Fruit fly (Drosophila melanogaster) whole organism, wandering third instar larva: ENCODE data around the gene stet.

Experiments
- Abd-B ChIP-seq: fragments of >200 bp; optimal IDR thresholded peaks from 2 replicates; lab custom pipeline; 2017; ENCODE audit warnings: missing biosample characterization, missing genetic modification characterization
- CG32264 ChIP-seq: fragments of 200-800 bp; sonication (Bioruptor generic); optimal IDR thresholded peaks from 2 replicates; lab custom pipeline; 2016; ENCODE audit warnings: missing biosample characterization, missing genetic modification characterization
- CG9705 ChIP-seq: fragments of 200-800 bp; sonication (Bioruptor generic); optimal IDR thresholded peaks from 2 replicates; lab custom pipeline; 2018; ENCODE audit warnings: missing biosample characterization, mild to moderate bottlenecking, missing genetic modification characterization
- CrebA ChIP-seq: fragments of 200-800 bp; sonication (Bioruptor generic); optimal IDR thresholded peaks from 2 replicates; lab custom pipeline; 2016; ENCODE audit warnings: missing biosample characterization, mild to moderate bottlenecking, missing genetic modification characterization, borderline replicate concordance
- Dfd ChIP-seq: fragments of >200 bp; optimal IDR thresholded peaks from 2 replicates; lab custom pipeline; 2017; ENCODE audit warnings: missing biosample characterization, missing genetic modification characterization
- Dif ChIP-seq: fragments of 200-275, 200-300 bp; sonication (Bioruptor generic); optimal IDR thresholded peaks from 2 replicates; lab custom pipeline; 2018; ENCODE audit warnings: missing biosample characterization, missing genetic modification characterization; ENCODE audit not compliant: partially characterized antibody
- GATAd ChIP-seq: sonication (Bioruptor generic); optimal IDR thresholded peaks from 2 replicates; lab custom pipeline; 2016; ENCODE audit warnings: missing biosample characterization, missing genetic modification characterization
- HLH106 ChIP-seq: fragments of 200-800 bp; optimal IDR thresholded peaks from 3 replicates; lab custom pipeline; 2019; ENCODE audit warnings: missing biosample characterization, mild to moderate bottlenecking, missing genetic modification characterization, moderate library complexity
- Hnf4 ChIP-seq: fragments of 200-800 bp; sonication (Bioruptor generic); optimal IDR thresholded peaks from 2 replicates; lab custom pipeline; 2016; ENCODE audit warnings: missing biosample characterization, mild to moderate bottlenecking, missing genetic modification characterization
- Hr78 ChIP-seq: fragments of >200 bp; optimal IDR thresholded peaks from 2 replicates; lab custom pipeline; 2017; ENCODE audit warnings: missing biosample characterization, missing genetic modification characterization
- Hr83 ChIP-seq: fragments of 200-300 bp; sonication (Bioruptor generic); optimal IDR thresholded peaks from 2 replicates; lab custom pipeline; 2016; ENCODE audit warnings: missing biosample characterization, mild to moderate bottlenecking, missing genetic modification characterization, moderate library complexity; ENCODE audit not compliant: poor library complexity, severe bottlenecking
- Mio ChIP-seq: sonication (Bioruptor generic); optimal IDR thresholded peaks from 2 replicates; lab custom pipeline; 2016; ENCODE audit warnings: missing biosample characterization, missing genetic modification characterization
- Myc ChIP-seq: fragments of >200 bp; optimal IDR thresholded peaks from 2 replicates; lab custom pipeline; 2017
- N ChIP-seq: fragments of >200 bp; optimal IDR thresholded peaks from 2 replicates; lab custom pipeline; 2018; ENCODE audit warnings: missing biosample characterization, missing external identifiers, missing genetic modification characterization
- OdsH ChIP-seq: fragments of 200-800 bp; sonication (Bioruptor generic); optimal IDR thresholded peaks from 2 replicates; lab custom pipeline; 2016; ENCODE audit warnings: missing biosample characterization, mild to moderate bottlenecking, missing genetic modification characterization
- Rel ChIP-seq, 2 experiments: fragments of 200-800 bp; sonication (Bioruptor generic) in 1 of 2; optimal IDR thresholded peaks; 2 replicates in 1 of 2; 3 replicates in 1 of 2; lab custom pipeline; 2016 to 2019; ENCODE audit warnings: mild to moderate bottlenecking in 2 of 2, missing biosample characterization in 2 of 2, missing genetic modification characterization in 2 of 2, moderate library complexity in 1 of 2
- Sp1 ChIP-seq: fragments of 200-800 bp; sonication (Bioruptor generic); optimal IDR thresholded peaks from 3 replicates; lab custom pipeline; 2019; ENCODE audit warnings: missing biosample characterization, mild to moderate bottlenecking, missing genetic modification characterization, moderate library complexity
- Vsx2 ChIP-seq: fragments of 200-300, 225-300 bp; sonication (Bioruptor generic); optimal IDR thresholded peaks from 2 replicates; lab custom pipeline; 2018; ENCODE audit warnings: missing biosample characterization, missing genetic modification characterization; ENCODE audit not compliant: partially characterized antibody
- br ChIP-seq: fragments of 200-800 bp; sonication (Bioruptor generic); optimal IDR thresholded peaks from 2 replicates; lab custom pipeline; 2016; ENCODE audit warnings: missing biosample characterization, missing genetic modification characterization
- brk ChIP-seq: fragments of 200-800 bp; sonication (Bioruptor generic); optimal IDR thresholded peaks from 2 replicates; lab custom pipeline; 2016; ENCODE audit warnings: missing biosample characterization, mild to moderate bottlenecking, missing genetic modification characterization
- dl ChIP-seq, 2 experiments: fragments of 175-275, 200-275 bp in 1 of 2; fragments of 200-275 bp in 1 of 2; sonication (Bioruptor generic); optimal IDR thresholded peaks; lab custom pipeline; 2018; ENCODE audit warnings: mild to moderate bottlenecking in 2 of 2, missing biosample characterization in 2 of 2, missing genetic modification characterization in 2 of 2, moderate library complexity in 2 of 2; ENCODE audit not compliant: partially characterized antibody in 2 of 2, insufficient read depth in 1 of 2
- dmrt93B ChIP-seq: fragments of 200-800 bp; sonication (Bioruptor generic); optimal IDR thresholded peaks from 2 replicates; lab custom pipeline; 2018; ENCODE audit warnings: missing biosample characterization, mild to moderate bottlenecking, missing genetic modification characterization
- ey ChIP-seq: fragments of 200-800 bp; sonication (Bioruptor generic); optimal IDR thresholded peaks from 2 replicates; lab custom pipeline; 2016; ENCODE audit warnings: missing biosample characterization, missing genetic modification characterization
- foxo ChIP-seq, 2 experiments: fragments of 200-800 bp; sonication (Bioruptor generic); optimal IDR thresholded peaks; 2 replicates in 1 of 2; 3 replicates in 1 of 2; lab custom pipeline; 2016 to 2017; ENCODE audit warnings: missing biosample characterization in 2 of 2, missing genetic modification characterization in 2 of 2
- fru ChIP-seq: fragments of 200-800 bp; sonication (Bioruptor generic); optimal IDR thresholded peaks from 3 replicates; lab custom pipeline; 2016; ENCODE audit warnings: missing biosample characterization, mild to moderate bottlenecking, missing genetic modification characterization
- h ChIP-seq: fragments of 200-800 bp; sonication (Bioruptor generic); optimal IDR thresholded peaks from 3 replicates; lab custom pipeline; 2016; ENCODE audit warnings: missing biosample characterization, mild to moderate bottlenecking, missing genetic modification characterization
- jim ChIP-seq: fragments of 175-275, 200-325 bp; sonication (Bioruptor generic); optimal IDR thresholded peaks from 2 replicates; lab custom pipeline; 2016; ENCODE audit warnings: missing biosample characterization, mild to moderate bottlenecking, missing genetic modification characterization
- lola ChIP-seq: fragments of >200 bp; optimal IDR thresholded peaks from 2 replicates; lab custom pipeline; 2017; ENCODE audit warnings: missing biosample characterization, missing genetic modification characterization
- pan ChIP-seq: fragments of >200 bp; optimal IDR thresholded peaks from 2 replicates; lab custom pipeline; 2017
- psq ChIP-seq: fragments of 200-800 bp; sonication (Bioruptor generic); optimal IDR thresholded peaks from 3 replicates; lab custom pipeline; 2017; ENCODE audit warnings: missing biosample characterization, mild to moderate bottlenecking, missing genetic modification characterization, moderate library complexity
- rgr ChIP-seq: fragments of 200-800 bp; sonication (Bioruptor generic); optimal IDR thresholded peaks from 3 replicates; lab custom pipeline; 2016; ENCODE audit warnings: missing biosample characterization, mild to moderate bottlenecking, missing genetic modification characterization
- sage ChIP-seq: fragments of 200-800 bp; sonication (Bioruptor generic); optimal IDR thresholded peaks from 2 replicates; lab custom pipeline; 2016; ENCODE audit warnings: missing biosample characterization, mild to moderate bottlenecking, missing genetic modification characterization
- sv ChIP-seq: fragments of 200-800 bp; sonication (Bioruptor generic); optimal IDR thresholded peaks from 3 replicates; lab custom pipeline; 2016; ENCODE audit warnings: missing biosample characterization, missing genetic modification characterization
- usp ChIP-seq: fragments of >200 bp; optimal IDR thresholded peaks from 2 replicates; lab custom pipeline; 2017; ENCODE audit warnings: missing biosample characterization, missing genetic modification characterization
- woc ChIP-seq: sonication (Bioruptor generic); optimal IDR thresholded peaks from 2 replicates; lab custom pipeline; 2016; ENCODE audit warnings: missing biosample characterization, mild to moderate bottlenecking, missing genetic modification characterization

stet gene

dm6 chr3L:1489523-1489922 lies at the start of gene stet:
TSS of gene stet (minus strand) at chr3L:1489547.
- TF ChIP-seq Hr78 (GFP tag; lab: Kevin White, UChicago) = no peak
- no peak for TF ChIP-seq usp
- TF ChIP-seq Hr83 = no peak
- TF ChIP-seq CrebA = no peak
- no peak for TF ChIP-seq Dif (GFP tag; lab: Kevin White, UChicago)
- TF ChIP-seq Myc (lab: Kevin White, UChicago) = no peak
- no peak for TF ChIP-seq Dfd (GFP tag; lab: Kevin White, UChicago)
- no peak for TF ChIP-seq Vsx2 (GFP tag; lab: Kevin White, UChicago)
- TF ChIP-seq lola = no peak
- TF ChIP-seq Sp1 = no peak
- TF ChIP-seq dmrt93B = no peak
- no peak for TF ChIP-seq dl (GFP tag; optimal IDR thresholded peaks at IDR 0.05; lab: Kevin White, UChicago; ENCODE audit: insufficient read depth in 1 of 2, partially characterized antibody in 2 of 2)
- no peak for TF ChIP-seq psq (GFP tag; lab: Kevin White, UChicago)
- TF ChIP-seq rgr (GFP tag; lab: Kevin White, UChicago) = no peak
- TF ChIP-seq sv (GFP tag; lab: Kevin White, UChicago) = no peak
- TF ChIP-seq jim (GFP tag; lab: Kevin White, UChicago) = no peak
- TF ChIP-seq CG9705 (GFP tag; lab: Kevin White, UChicago) = no peak
- TF ChIP-seq h (GFP tag; lab: Kevin White, UChicago) = no peak
- TF ChIP-seq, all 38 proteins: peak for 0

- TF ChIP-seq Hr78 (GFP tag; lab: Kevin White, UChicago) = no peak
- no peak for TF ChIP-seq Hnf4
- TF ChIP-seq jim (GFP tag; lab: Kevin White, UChicago) = no peak
- TF ChIP-seq psq (GFP tag; lab: Kevin White, UChicago) = no peak
- TF ChIP-seq rgr (GFP tag; lab: Kevin White, UChicago) = no peak
- no peak for TF ChIP-seq h (GFP tag; lab: Kevin White, UChicago)
- TF ChIP-seq Dfd (GFP tag; lab: Kevin White, UChicago) = no peak
- no peak for TF ChIP-seq pan (lab: Kevin White, UChicago)
- TF ChIP-seq sv (GFP tag; lab: Kevin White, UChicago) = no peak
- TF ChIP-seq N = no peak
- TF ChIP-seq ey (GFP tag; lab: Kevin White, UChicago) = no peak
- no peak for TF ChIP-seq Myc (lab: Kevin White, UChicago)
- no peak for TF ChIP-seq OdsH (GFP tag; lab: Kevin White, UChicago)
- TF ChIP-seq brk (GFP tag; lab: Kevin White, UChicago) = no peak
- no peak for TF ChIP-seq CG9705 (GFP tag; lab: Kevin White, UChicago)
- no peak for TF ChIP-seq Dif (GFP tag; lab: Kevin White, UChicago)
- TF ChIP-seq fru (GFP tag; lab: Kevin White, UChicago) = no peak
- no peak for TF ChIP-seq sage (GFP tag; lab: Kevin White, UChicago)
- no peak for TF ChIP-seq Sp1
- no peak for TF ChIP-seq GATAd (GFP tag; lab: Kevin White, UChicago)
These were observed 49.0 kb upstream of the stet start for dm6 chr3L:1538314-1538854.

DNA sequence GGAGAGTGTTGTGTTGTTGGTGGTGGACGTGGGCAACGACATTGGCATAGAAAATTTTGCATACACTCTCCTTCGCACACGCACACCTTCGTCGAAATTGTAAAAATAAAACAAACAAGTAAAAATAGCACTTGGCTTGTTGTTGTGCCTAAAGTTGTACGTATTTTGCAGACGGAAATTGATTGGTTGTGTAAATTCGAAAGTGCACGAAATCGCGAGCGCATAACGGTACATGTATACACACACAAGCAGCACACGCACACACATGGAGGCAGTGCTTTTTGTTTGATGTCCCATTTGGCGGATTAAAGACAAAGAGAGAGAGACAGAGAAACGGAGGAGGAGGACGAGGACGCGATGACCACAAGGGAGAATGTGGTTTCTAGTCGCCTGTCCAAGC lies 48.0 kb upstream of the stet start:
- no peak for TF ChIP-seq usp
- TF ChIP-seq sv (GFP tag; lab: Kevin White, UChicago) = no peak
- TF ChIP-seq dl (GFP tag; optimal IDR thresholded peaks at IDR 0.05; lab: Kevin White, UChicago; ENCODE audit: insufficient read depth in 1 of 2, partially characterized antibody in 2 of 2) = no peak
- no peak for TF ChIP-seq Rel (GFP tag; optimal IDR thresholded peaks at IDR 0.05; lab: Kevin White, UChicago)
- TF ChIP-seq Rel (tag; optimal IDR thresholded peaks at IDR 0.05; lab: Kevin White, UChicago) = no peak
- no peak for TF ChIP-seq sage (GFP tag; lab: Kevin White, UChicago)
- no peak for TF ChIP-seq CG32264 (GFP tag; lab: Kevin White, UChicago)
- TF ChIP-seq dmrt93B = no peak
- TF ChIP-seq Hnf4 = no peak

- peak; percentile 80 for TF ChIP-seq h (GFP tag; lab: Kevin White, UChicago)
- peak; percentile 48 for TF ChIP-seq rgr (GFP tag; lab: Kevin White, UChicago)
- TF ChIP-seq Rel (GFP tag; optimal IDR thresholded peaks at IDR 0.05; lab: Kevin White, UChicago) = no peak
- TF ChIP-seq Rel (tag; optimal IDR thresholded peaks at IDR 0.05; lab: Kevin White, UChicago) = peak; percentile 63
- TF ChIP-seq CrebA = no peak
- peak; percentile 65 for TF ChIP-seq HLH106 (tag; lab: Kevin White, UChicago)
- TF ChIP-seq CG32264 (GFP tag; lab: Kevin White, UChicago) = peak; percentile 23
- TF ChIP-seq Abd-B (GFP tag; lab: Kevin White, UChicago) = no peak
- TF ChIP-seq foxo (GFP tag; optimal IDR thresholded peaks at IDR 0.05; lab: Kevin White, UChicago) = peak in 1 of 2 experiments; percentile 66
- TF ChIP-seq sage (GFP tag; lab: Kevin White, UChicago) = no peak
- TF ChIP-seq GATAd (GFP tag; lab: Kevin White, UChicago) = no peak
- TF ChIP-seq fru (GFP tag; lab: Kevin White, UChicago) = peak; percentile 60
- peak; percentile 67 for TF ChIP-seq CG9705 (GFP tag; lab: Kevin White, UChicago)
- TF ChIP-seq brk (GFP tag; lab: Kevin White, UChicago) = no peak
- no peak for TF ChIP-seq Dfd (GFP tag; lab: Kevin White, UChicago)
- TF ChIP-seq Dif (GFP tag; lab: Kevin White, UChicago) = no peak
- no peak for TF ChIP-seq pan (lab: Kevin White, UChicago)
- no peak for TF ChIP-seq Hr78 (GFP tag; lab: Kevin White, UChicago)
- no peak for TF ChIP-seq usp
- TF ChIP-seq dmrt93B = no peak
- no peak for TF ChIP-seq N
- TF ChIP-seq Vsx2 (GFP tag; lab: Kevin White, UChicago) = no peak
- peak; percentile 64 for TF ChIP-seq Sp1
- no peak for TF ChIP-seq dl (GFP tag; optimal IDR thresholded peaks at IDR 0.05; lab: Kevin White, UChicago; ENCODE audit: insufficient read depth in 1 of 2, partially characterized antibody in 2 of 2)
- TF ChIP-seq woc = no peak
- peak; percentile 66 for TF ChIP-seq br (GFP tag; lab: Kevin White, UChicago)
- TF ChIP-seq ey (GFP tag; lab: Kevin White, UChicago) = peak; percentile 48
- no peak for TF ChIP-seq Mio (GFP tag; lab: Kevin White, UChicago)
These were observed 47.4 kb upstream of the stet start, which contains the start of the genes CG12091 and pns for dm6 chr3L:1536487-1537337. TSS of gene CG12091 (minus strand) at chr3L:1536835. TSS of gene pns (plus strand) at chr3L:1537137.
